Worm (Caenorhabditis elegans): ENCODE data around the gene fan-1.

The fan-1 gene

DNA sequence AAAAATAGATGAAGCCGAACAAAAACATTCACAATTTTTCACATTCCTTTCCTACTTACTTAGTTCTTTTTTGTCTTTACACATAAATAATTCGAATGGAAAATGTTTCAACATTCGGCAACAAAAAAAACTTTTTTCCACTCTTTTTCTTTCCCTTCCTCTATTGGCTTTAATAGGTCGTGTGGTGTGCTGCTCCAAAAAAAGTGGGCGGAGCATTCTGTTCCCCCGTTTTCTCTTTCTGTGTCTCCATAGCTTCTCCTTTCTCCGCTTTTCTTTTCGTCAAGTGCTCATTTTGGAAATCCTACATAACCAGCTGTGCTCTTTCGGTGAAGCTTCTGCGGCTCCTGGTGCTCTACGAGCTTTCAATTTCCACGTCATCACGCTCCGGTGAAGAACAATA is 7.1 kb upstream of the fan-1 start, which contains the start of gene C01G5.25:
C01G5.25 (plus strand) TSS at position 250 of the 400 bp plus-strand sequence.
- TF ChIP-seq ama-1 (optimal IDR thresholded peaks at IDR 0.05) (no peak), pes-1 (GFP tag; IDR thresholded peaks at IDR 0.05) (no peak), ceh-13 (GFP tag; optimal IDR thresholded peaks at IDR 0.05) (no peak), hmg-4 (GFP tag; optimal IDR thresholded peaks at IDR 0.05) (no peak), tbx-11 (GFP tag; IDR thresholded peaks at IDR 0.05) (no peak), hnd-1 (tag; optimal IDR thresholded peaks at IDR 0.05) (no peak)

DNA sequence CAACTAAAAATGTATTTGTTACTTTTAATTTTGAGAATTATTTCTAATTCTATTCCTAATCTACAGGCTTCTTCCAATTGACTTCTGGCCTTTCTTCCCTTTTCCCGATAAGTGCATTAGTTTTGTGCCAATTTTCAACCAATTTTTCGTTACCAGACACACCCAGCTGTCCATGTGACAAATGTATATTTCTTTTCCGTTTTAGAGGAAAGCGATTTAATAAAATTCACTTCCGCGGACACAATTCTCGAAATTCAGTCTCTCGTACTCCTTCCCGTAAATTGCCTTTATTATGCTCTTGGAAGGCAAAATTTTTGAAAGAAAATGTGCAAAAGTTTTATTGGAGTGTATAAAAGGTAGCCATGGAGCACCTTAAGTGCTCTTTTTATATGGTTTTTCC is 5.5 kb upstream of the fan-1 start:
- TF ChIP-seq tbx-37 (GFP tag; conservative IDR thresholded peaks at IDR 0.05) = no peak
- no peak for TF ChIP-seq ceh-13 (GFP tag; optimal IDR thresholded peaks at IDR 0.05)

DNA sequence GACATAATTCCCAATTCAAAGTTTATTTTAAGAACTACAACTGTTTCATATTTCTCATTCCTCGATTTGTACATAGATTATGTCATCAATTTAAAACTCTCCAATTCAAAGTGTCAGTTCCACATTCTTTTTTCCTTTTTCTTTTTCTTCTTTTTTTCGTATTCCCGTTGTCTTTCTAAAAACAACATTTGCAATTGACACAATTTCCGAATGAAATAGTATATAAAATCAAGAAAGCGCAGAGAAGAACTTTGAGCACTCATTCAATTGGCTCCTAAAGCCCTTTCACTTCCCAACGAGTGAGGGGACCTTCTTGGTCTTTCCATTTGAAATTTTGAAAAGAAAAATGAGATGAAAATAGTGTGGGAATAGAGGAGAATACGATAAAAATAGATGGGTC is 1.1 kb upstream of the fan-1 start:
- TF ChIP-seq tbx-37 (GFP tag; conservative IDR thresholded peaks at IDR 0.05) (no peak), scrt-1 (GFP tag; IDR thresholded peaks at IDR 0.05) (no peak), ets-7 (tag; optimal IDR thresholded peaks at IDR 0.05) (no peak), ama-1 (optimal IDR thresholded peaks at IDR 0.05) (no peak), ceh-36 (tag; optimal IDR thresholded peaks at IDR 0.05) (no peak), ceh-13 (GFP tag; optimal IDR thresholded peaks at IDR 0.05) (no peak), F13C5.2 (tag; optimal IDR thresholded peaks at IDR 0.05) (no peak), aly-1 (tag; optimal IDR thresholded peaks at IDR 0.05) (no peak), hmg-4 (GFP tag; optimal IDR thresholded peaks at IDR 0.05) (no peak), pes-1 (GFP tag; IDR thresholded peaks at IDR 0.05) (no peak), B0310.2 (tag; optimal IDR thresholded peaks at IDR 0.05) (no peak), hmbx-1 (tag; optimal IDR thresholded peaks at IDR 0.05) (no peak)

DNA sequence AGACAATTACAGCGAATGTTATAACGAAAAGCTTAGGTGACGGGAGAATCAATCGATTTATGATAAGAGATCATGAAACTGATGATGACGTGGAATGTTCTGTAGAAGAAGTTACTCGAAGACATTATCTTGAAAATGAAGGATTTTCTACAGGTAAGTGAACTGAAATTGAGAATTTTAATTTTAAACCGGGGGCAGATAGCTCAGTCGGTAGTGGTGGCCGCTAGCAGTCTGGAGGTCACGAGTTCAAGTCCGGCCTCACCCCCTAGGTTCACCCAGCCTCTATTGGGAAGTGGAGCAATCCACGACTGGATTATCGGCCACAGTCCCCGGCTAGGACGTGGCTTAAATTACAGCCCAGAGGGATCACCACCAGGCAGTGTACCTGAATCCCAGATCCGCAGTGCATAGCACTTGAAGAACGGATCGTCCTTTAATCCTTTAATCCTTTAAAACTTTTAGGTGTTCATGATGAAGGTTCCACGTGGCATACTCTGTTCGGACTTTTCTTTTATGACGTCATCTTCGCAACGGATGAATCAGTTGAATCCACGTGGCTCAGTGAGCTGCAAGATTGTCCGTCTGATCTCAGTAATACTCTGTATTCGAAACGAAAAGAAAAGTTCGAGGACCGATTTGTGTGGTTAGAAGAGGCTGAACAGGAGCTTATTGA is 3.0 kb downstream of the fan-1 start:
- TF ChIP-seq ceh-36 (tag; optimal IDR thresholded peaks at IDR 0.05) = peak; percentile 19

DNA sequence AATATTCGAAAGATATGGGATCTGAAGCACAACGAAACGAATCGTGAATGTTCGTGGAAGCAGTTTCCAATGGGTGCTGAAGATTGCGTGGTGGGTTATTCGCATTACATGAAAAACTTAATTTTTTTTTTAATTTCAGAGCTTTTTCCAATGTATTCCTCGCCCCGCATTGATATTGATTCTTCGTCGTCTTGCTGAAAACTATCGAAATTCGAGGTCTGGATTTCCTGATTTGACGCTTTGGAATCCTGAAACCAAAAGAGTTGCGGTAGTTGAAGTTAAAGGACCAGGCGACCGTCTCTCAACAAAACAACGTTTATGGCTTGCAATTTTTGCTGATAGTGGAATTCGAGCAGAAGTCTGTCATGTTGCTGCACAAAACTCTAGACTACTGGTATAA is 3.5 kb downstream of the fan-1 start:
- TF ChIP-seq scrt-1 (GFP tag; IDR thresholded peaks at IDR 0.05) (no peak), B0310.2 (tag; optimal IDR thresholded peaks at IDR 0.05) (no peak), ets-7 (tag; optimal IDR thresholded peaks at IDR 0.05) (no peak), ceh-36 (tag; optimal IDR thresholded peaks at IDR 0.05) (no peak), pes-1 (GFP tag; IDR thresholded peaks at IDR 0.05) (no peak), F13C5.2 (tag; optimal IDR thresholded peaks at IDR 0.05) (no peak), hmg-4 (GFP tag; optimal IDR thresholded peaks at IDR 0.05) (no peak)

DNA sequence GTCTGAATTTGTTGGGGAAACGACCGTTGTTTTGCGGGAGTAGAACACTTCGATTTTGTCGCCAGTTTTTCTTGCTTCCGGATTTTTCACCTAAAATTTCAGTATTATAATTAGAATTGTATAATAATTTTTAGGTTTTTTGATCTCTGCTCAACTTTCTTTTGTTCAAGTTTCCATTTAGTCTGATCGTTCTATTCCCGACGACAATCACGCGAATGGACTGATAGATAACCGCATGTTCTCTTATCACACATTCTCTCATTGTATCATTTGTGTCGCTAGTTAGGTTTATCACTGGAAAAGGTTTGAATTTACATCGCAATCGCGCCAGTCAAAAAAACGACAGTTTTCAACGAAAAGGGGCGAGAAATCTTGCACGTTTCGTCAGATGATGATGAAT is 6.4 kb downstream of the fan-1 start:
- no peak for TF ChIP-seq B0310.2 (tag; optimal IDR thresholded peaks at IDR 0.05)
- no peak for TF ChIP-seq ceh-36 (tag; optimal IDR thresholded peaks at IDR 0.05)
- TF ChIP-seq tbx-11 (GFP tag; IDR thresholded peaks at IDR 0.05) = no peak
- no peak for TF ChIP-seq ceh-13 (GFP tag; optimal IDR thresholded peaks at IDR 0.05)
- TF ChIP-seq sea-1 (GFP tag; conservative IDR thresholded peaks at IDR 0.05) = no peak
- TF ChIP-seq hnd-1 (tag; optimal IDR thresholded peaks at IDR 0.05) = no peak
- no peak for TF ChIP-seq hmg-4 (GFP tag; optimal IDR thresholded peaks at IDR 0.05)
- TF ChIP-seq tbx-37 (GFP tag; conservative IDR thresholded peaks at IDR 0.05) = no peak
- no peak for TF ChIP-seq aly-1 (tag; optimal IDR thresholded peaks at IDR 0.05)
- no peak for TF ChIP-seq hmbx-1 (tag; optimal IDR thresholded peaks at IDR 0.05)
- no peak for TF ChIP-seq pes-1 (GFP tag; IDR thresholded peaks at IDR 0.05)
- no peak for TF ChIP-seq ets-7 (tag; optimal IDR thresholded peaks at IDR 0.05)
- no peak for TF ChIP-seq flt-1 (GFP tag; IDR thresholded peaks at IDR 0.05)
- no peak for TF ChIP-seq scrt-1 (GFP tag; IDR thresholded peaks at IDR 0.05)
- TF ChIP-seq tra-4 (tag; optimal IDR thresholded peaks at IDR 0.05) = no peak
- TF ChIP-seq F13C5.2 (tag; optimal IDR thresholded peaks at IDR 0.05) = no peak

DNA sequence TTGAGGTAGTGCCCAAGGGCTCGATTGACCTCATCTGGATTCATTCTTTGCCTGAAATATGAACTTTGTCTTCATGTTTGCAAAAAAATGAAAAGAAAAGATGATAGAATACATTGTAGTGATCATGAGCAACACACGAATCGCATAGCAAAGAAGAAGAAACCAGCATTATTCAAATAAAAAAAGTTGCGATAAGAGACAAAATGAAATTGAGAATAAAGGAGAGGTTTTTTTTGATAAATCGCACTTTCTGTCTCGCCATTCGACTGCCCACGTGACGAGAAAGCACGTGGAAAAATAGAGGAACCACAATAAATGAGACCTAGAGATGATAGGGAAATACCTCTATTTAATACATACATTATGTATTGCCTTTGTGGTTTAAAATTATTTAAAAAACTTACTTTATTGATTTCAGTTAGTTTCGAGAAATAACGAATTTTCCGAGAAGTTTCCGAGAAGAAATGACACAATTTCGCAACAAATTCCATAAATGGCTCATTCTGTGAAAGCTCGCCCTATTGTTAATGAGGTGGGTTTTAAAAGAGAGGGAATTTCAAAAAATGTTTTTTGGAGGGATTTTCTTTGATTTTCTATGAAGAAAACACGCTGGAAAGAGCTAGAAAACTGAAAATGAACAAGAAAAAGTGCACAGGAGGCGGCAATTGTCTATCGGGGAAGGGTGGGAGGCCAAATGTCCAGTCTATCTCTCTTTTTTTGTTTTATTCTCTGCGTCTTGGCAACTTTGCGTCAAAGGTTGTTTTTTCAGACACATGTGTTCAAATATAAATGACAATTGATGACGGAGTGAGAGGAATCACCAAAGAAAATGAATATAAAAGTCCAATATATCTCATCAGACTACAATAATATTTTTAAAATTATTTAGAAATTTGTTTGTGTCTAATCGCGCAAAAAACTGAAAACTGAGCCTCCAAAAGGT is 7.2 kb downstream of the fan-1 start, which contains the start of gene paqr-1:
paqr-1 (minus strand) TSS at position 51 of the 943 bp plus-strand sequence.
- no peak for TF ChIP-seq hmbx-1 (tag; optimal IDR thresholded peaks at IDR 0.05)
- no peak for TF ChIP-seq F13C5.2 (tag; optimal IDR thresholded peaks at IDR 0.05)
- TF ChIP-seq ama-1 (optimal IDR thresholded peaks at IDR 0.05) = no peak
- TF ChIP-seq scrt-1 (GFP tag; IDR thresholded peaks at IDR 0.05) = no peak
- no peak for TF ChIP-seq hnd-1 (tag; optimal IDR thresholded peaks at IDR 0.05)
- TF ChIP-seq ceh-36 (tag; optimal IDR thresholded peaks at IDR 0.05) = no peak
- TF ChIP-seq sea-1 (GFP tag; conservative IDR thresholded peaks at IDR 0.05) = no peak
- no peak for TF ChIP-seq tbx-37 (GFP tag; conservative IDR thresholded peaks at IDR 0.05)
- no peak for TF ChIP-seq aly-1 (tag; optimal IDR thresholded peaks at IDR 0.05)
- no peak for TF ChIP-seq tbx-11 (GFP tag; IDR thresholded peaks at IDR 0.05)
- no peak for TF ChIP-seq hmg-4 (GFP tag; optimal IDR thresholded peaks at IDR 0.05)
- no peak for TF ChIP-seq pes-1 (GFP tag; IDR thresholded peaks at IDR 0.05)
- TF ChIP-seq flt-1 (GFP tag; IDR thresholded peaks at IDR 0.05) = no peak
- TF ChIP-seq tra-4 (tag; optimal IDR thresholded peaks at IDR 0.05) = no peak
- TF ChIP-seq B0310.2 (tag; optimal IDR thresholded peaks at IDR 0.05) = no peak
- no peak for TF ChIP-seq ceh-13 (GFP tag; optimal IDR thresholded peaks at IDR 0.05)
- no peak for TF ChIP-seq ets-7 (tag; optimal IDR thresholded peaks at IDR 0.05)
